Fruit fly (Drosophila melanogaster): ENCODE measurements around the gene Or69a.

The Or69a gene

DNA sequence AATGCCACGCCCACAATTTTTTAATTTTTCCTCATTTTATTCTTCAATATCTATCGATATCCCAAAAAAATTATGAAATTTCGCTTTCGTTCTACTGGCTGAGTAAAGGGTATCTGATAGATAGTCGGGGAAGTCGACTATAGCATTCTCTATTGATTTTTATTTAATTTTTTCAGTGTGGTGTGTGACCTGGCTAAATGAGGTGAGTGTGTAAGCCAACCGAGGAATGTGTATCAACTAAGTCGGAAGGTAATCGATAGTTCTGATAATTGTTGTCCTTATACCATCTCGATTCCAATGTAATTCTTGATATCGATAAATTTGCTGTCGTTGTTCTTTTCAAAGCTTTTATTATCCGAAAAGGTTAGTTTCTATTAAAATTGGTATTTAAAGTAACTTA, 39.0 kb upstream of the Or69a start, which contains the start of gene CG11263:
TSS of gene CG11263 (plus strand) at position 328 of the 400 bp plus-strand sequence.
- TF ChIP-seq CG14655 (GFP tag; optimal IDR thresholded peaks at IDR 0.05) (no peak), D1 (tag; optimal IDR thresholded peaks at IDR 0.05) (peak; percentile 51), CG12605 (GFP tag; IDR thresholded peaks at IDR 0.05) (no peak), CG15710 (tag; optimal IDR thresholded peaks at IDR 0.05) (no peak), gl (tag; optimal IDR thresholded peaks at IDR 0.05) (no peak), Ets98B (GFP tag; IDR thresholded peaks at IDR 0.05) (peak; percentile 57), CG4496 (GFP tag; IDR thresholded peaks at IDR 0.05) (peak; percentile 41; the same call in 2 of the 3 replicates)

dm6 chr3L:12994835-12995234, 27.3 kb upstream of the Or69a start, which contains the start of gene CG11262:
CG11262 (plus strand) TSS chr3L:12995135.
- TF ChIP-seq CG4496 (GFP tag; IDR thresholded peaks at IDR 0.05) (no peak), Pif1A (GFP tag; optimal IDR thresholded peaks at IDR 0.05) (no peak), CG8159 (tag; optimal IDR thresholded peaks at IDR 0.05) (no peak), rn (GFP tag; IDR thresholded peaks at IDR 0.05) (no peak), Snoo (tag; optimal IDR thresholded peaks at IDR 0.05) (no peak), CG14655 (GFP tag; optimal IDR thresholded peaks at IDR 0.05) (no peak), CG17806 (tag; optimal IDR thresholded peaks at IDR 0.05) (no peak)

DNA sequence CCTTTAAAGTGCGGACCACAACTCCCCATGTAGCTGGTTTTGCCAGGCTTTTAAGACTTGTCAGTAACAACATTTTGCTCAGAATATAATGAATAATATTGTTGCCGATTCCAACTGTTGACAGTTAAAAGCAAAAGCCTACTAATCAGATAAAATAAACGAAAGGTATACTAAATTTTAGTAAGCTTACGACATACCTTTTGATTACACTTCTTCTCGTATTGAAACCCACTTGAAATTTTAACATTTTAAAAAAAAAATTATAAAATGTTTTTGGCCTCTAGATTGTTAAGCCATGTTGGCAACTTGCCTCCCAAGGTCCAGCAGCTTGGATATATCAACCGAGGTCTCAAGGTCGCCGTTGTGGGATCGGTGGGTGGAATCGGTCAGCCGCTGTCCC, 4.7 kb upstream of the Or69a start, which contains the start of the genes CG10748 and CG10749:
TSS of gene CG10748 (minus strand) at position 101 of the 400 bp plus-strand sequence.
TSS of gene CG10749 (plus strand) at position 216 of the 400 bp plus-strand sequence.
- no peak for TF ChIP-seq CG4496 (GFP tag; IDR thresholded peaks at IDR 0.05)

dm6 chr3L:12954547-12954946, 13.0 kb downstream of the Or69a start, which contains the start of gene CG10752:
CG10752 (minus strand) TSS chr3L:12954647.
- no peak for TF ChIP-seq CG13204 (GFP tag; optimal IDR thresholded peaks at IDR 0.05)
- TF ChIP-seq CG34367 (tag; optimal IDR thresholded peaks at IDR 0.05): no peak
- TF ChIP-seq CG14655 (GFP tag; optimal IDR thresholded peaks at IDR 0.05): no peak
- no peak for TF ChIP-seq CG4496 (GFP tag; IDR thresholded peaks at IDR 0.05)
- no peak for TF ChIP-seq Pif1B (GFP tag; optimal IDR thresholded peaks at IDR 0.05)

dm6 chr3L:12949386-12949785, 18.1 kb downstream of the Or69a start:
- no peak for TF ChIP-seq rn (GFP tag; IDR thresholded peaks at IDR 0.05)
- TF ChIP-seq CG13204 (GFP tag; optimal IDR thresholded peaks at IDR 0.05): no peak
- TF ChIP-seq gl (tag; optimal IDR thresholded peaks at IDR 0.05): no peak
- TF ChIP-seq Pif1A (GFP tag; optimal IDR thresholded peaks at IDR 0.05): no peak
- no peak for TF ChIP-seq Snoo (tag; optimal IDR thresholded peaks at IDR 0.05)
- TF ChIP-seq EcR (GFP tag; optimal IDR thresholded peaks at IDR 0.05): no peak
- no peak for TF ChIP-seq CG14655 (GFP tag; optimal IDR thresholded peaks at IDR 0.05)
- TF ChIP-seq CG15710 (tag; optimal IDR thresholded peaks at IDR 0.05): no peak
- no peak for TF ChIP-seq CG12605 (GFP tag; IDR thresholded peaks at IDR 0.05)

DNA sequence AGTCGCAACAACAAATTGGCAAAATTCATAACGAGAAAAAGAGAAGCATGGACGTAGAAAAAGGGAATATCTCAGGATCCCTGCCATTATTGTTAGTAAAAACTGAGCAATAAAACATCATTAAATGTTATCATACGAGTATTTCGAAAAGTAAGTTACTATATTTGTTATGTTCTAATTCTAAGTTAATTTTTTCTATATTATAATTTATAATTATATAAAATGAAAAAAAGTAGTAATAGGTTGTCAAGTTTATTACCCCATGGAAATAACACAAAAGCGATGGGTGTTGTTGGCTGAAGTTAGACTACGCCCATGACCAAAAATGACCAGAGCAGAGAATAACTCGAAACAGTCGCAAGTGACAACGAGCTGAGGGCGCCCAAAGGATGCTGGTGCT, 52.1 kb downstream of the Or69a start:
- peak; percentile 62 for TF ChIP-seq CG34367 (tag; optimal IDR thresholded peaks at IDR 0.05)
- TF ChIP-seq Pif1A (GFP tag; optimal IDR thresholded peaks at IDR 0.05): no peak
- TF ChIP-seq D1 (tag; optimal IDR thresholded peaks at IDR 0.05): no peak
- peak; percentile 1 for TF ChIP-seq CG9948 (tag; optimal IDR thresholded peaks at IDR 0.05)
- no peak for TF ChIP-seq CG14655 (GFP tag; optimal IDR thresholded peaks at IDR 0.05)
- TF ChIP-seq CG17806 (tag; optimal IDR thresholded peaks at IDR 0.05): no peak
- no peak for TF ChIP-seq CG8301 (tag; optimal IDR thresholded peaks at IDR 0.05)
- TF ChIP-seq CG12605 (GFP tag; IDR thresholded peaks at IDR 0.05): no peak
- peak; percentile 33 for TF ChIP-seq CG8159 (tag; optimal IDR thresholded peaks at IDR 0.05)
- TF ChIP-seq fd96Ca (GFP tag; IDR thresholded peaks at IDR 0.05): peak; percentile 35; the same call in 1 of the 3 replicates
- TF ChIP-seq CG13204 (GFP tag; optimal IDR thresholded peaks at IDR 0.05): peak; percentile 63
- TF ChIP-seq gl (tag; optimal IDR thresholded peaks at IDR 0.05): no peak
- no peak for TF ChIP-seq Pif1B (GFP tag; optimal IDR thresholded peaks at IDR 0.05)
- no peak for TF ChIP-seq CG10348 (GFP tag; IDR thresholded peaks at IDR 0.05)
- TF ChIP-seq CG4496 (GFP tag; IDR thresholded peaks at IDR 0.05): no peak
- TF ChIP-seq rn (GFP tag; IDR thresholded peaks at IDR 0.05): no peak
- peak; percentile 85 for TF ChIP-seq Snoo (tag; optimal IDR thresholded peaks at IDR 0.05)
- TF ChIP-seq CG32121 (GFP tag; IDR thresholded peaks at IDR 0.05): no peak; the same call in 1 of the 2 replicates
- TF ChIP-seq EcR (GFP tag; optimal IDR thresholded peaks at IDR 0.05): no peak
- TF ChIP-seq CG15710 (tag; optimal IDR thresholded peaks at IDR 0.05): peak; percentile 83
- no peak for TF ChIP-seq Ets98B (GFP tag; IDR thresholded peaks at IDR 0.05)
